Fruit fly (Drosophila melanogaster) S2 (cell line): ENCODE measurements around the gene CG7394.
"Not testable (repeated sequence)": the region's sequence is repeated elsewhere in the genome, so short reads cannot be mapped to it uniquely, and the experiment has no call there.

Experiments
- CG8478 ChIP-seq: fragments of >200 bp; optimal IDR thresholded peaks from 2 replicates; lab custom pipeline; 2018
- CTCF ChIP-seq, 2 experiments: fragments of >200 bp; optimal IDR thresholded peaks; 2 replicates each; lab custom pipeline; 2018

Gene CG7394

dm6 chr3L:11551949-11552348 is 9.8 kb upstream of the CG7394 start:
- TF ChIP-seq CTCF (optimal IDR thresholded peaks at IDR 0.05; lab: Kevin White, UChicago) (no peak), CG8478 (lab: Kevin White, UChicago) (no peak)

DNA sequence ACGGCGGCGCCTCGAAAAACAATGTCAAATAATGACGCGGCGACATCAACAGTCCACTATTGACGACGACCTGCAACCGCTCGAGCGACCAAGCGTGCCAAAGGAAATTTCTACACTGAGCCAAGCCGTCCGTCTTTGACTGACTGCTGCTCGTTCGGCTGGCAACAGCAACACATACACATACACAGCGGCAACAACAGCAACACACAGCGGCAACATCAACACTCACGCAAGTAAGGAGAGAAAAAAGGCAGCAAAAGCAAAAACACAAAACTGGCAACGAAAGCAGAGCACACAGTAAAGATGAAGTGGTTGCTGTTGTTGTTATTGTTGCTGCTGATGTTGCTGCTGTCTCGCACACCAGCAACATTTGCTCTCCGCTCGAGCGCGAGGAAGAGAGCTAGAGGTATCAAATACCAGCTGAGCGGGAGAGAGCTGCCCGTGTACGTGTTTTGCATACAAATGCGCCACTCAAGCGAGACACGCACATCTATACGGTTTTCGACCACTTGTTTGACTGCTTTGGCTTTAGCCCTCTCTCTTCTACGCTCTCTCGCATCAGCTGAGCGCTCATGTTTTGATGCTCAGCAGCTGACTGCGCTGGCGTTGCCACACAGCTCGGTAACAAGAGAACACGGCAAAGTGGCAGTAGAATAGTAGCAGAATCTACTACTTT is 8.7 kb upstream of the CG7394 start:
- TF ChIP-seq CTCF (optimal IDR thresholded peaks at IDR 0.05; lab: Kevin White, UChicago) = no peak
- no peak for TF ChIP-seq CG8478 (lab: Kevin White, UChicago)

DNA sequence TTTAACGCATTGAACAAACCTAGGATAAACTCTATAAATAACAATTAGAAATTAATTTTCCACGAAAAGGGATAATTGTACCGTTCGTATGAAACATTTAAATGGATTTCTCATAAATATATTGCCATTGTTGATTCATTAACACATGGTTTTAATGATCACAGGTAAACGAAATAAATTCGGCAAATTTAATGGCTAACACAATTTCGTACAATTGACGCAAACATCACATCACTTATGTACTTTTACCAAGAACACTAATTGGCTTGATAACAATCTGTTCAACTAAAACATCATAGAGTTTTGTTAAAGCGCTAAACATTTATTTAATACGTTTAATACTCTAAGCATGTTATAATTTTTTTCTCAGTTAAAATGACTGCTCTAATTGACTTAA is 8.1 kb upstream of the CG7394 start:
- no peak for TF ChIP-seq CTCF (optimal IDR thresholded peaks at IDR 0.05; lab: Kevin White, UChicago)
- no peak for TF ChIP-seq CG8478 (lab: Kevin White, UChicago)

DNA sequence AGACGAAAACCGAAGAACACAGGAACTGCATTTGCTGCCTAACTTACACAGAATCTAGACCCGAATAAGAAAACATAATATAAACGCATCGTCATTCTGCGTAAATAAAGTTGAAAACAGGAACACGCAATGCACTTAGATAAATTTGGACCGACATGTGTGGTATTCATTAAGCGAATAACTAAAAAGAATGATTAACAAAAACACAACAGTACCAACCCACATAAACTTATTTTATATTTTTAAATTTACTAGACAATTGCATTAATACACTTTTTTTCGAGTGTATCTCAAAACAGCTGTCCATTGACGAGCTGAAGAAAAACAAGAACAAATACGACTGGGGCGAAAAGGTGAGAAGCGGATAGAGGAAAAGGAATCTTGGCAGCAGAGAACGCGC is 7.5 kb upstream of the CG7394 start:
- no peak for TF ChIP-seq CG8478 (lab: Kevin White, UChicago)
- no peak for TF ChIP-seq CTCF (optimal IDR thresholded peaks at IDR 0.05; lab: Kevin White, UChicago)

DNA sequence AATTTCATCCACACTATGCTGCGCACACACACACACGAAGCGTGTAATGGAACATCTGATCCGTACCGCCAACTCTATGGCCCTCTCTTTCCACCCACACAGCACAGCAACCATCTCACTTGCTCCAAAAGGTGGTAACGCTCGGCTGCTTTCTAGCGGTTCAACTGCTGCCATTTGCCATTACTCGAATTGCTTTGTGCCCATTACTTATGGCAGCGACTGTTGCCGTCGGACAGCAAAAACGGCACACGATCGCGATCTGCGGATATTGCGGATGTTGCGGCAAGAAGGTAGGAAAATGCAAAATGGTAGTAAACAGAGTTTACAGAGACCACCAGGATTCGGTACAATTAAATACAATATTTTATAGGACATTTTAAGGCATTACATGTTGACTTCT is 7.0 kb upstream of the CG7394 start:
- TF ChIP-seq CG8478 (lab: Kevin White, UChicago) (no peak), CTCF (optimal IDR thresholded peaks at IDR 0.05; lab: Kevin White, UChicago) (peak in 1 of 2 experiments; percentile 15)

- TF ChIP-seq CG8478 (lab: Kevin White, UChicago) (no peak), CTCF (optimal IDR thresholded peaks at IDR 0.05; lab: Kevin White, UChicago) (no peak)
These were observed 5.9 kb upstream of the CG7394 start for dm6 chr3L:11555662-11556460.

DNA sequence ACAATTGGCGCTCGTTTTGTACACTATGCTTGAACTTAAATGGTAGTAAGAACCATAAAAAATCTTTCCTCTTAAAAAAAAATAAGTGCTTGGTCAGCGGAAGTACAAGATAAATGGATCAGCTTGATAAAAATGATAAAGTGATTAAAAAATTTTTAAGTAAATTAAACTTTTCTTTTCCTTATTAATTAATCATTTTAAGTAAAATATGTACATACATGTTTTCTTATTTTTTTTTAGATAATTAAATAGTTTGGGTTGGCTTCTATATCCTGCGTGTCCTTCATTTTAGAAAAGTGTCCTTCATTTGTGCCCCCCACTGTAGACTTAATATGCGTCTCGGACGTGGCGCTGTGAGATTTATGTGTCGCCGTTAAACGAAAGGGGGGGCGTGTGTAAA is 5.2 kb upstream of the CG7394 start:
- no peak for TF ChIP-seq CTCF (optimal IDR thresholded peaks at IDR 0.05; lab: Kevin White, UChicago)
- TF ChIP-seq CG8478 (lab: Kevin White, UChicago) = no peak

dm6 chr3L:11557209-11557608 is 4.6 kb upstream of the CG7394 start:
- TF ChIP-seq CG8478 (lab: Kevin White, UChicago) (no peak), CTCF (optimal IDR thresholded peaks at IDR 0.05; lab: Kevin White, UChicago) (no peak)

DNA sequence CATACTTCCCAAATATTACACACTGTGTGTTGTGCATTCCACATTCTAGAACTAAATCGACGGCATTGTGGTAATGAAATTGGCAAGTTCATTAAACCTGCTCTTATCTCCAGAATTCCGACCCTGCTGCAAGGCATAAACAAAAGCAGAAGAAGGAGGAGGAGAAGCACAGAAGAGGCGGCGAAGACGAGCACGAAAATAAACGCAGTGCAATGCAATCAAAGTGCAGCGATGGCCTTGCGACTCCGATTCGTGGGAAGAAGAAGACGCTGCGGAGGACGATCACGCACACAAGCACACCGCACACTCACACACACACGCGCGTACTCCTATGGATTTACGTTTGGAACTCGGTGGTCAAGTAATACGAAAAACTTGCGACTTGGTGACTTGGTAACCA is 911 bp upstream of the CG7394 start:
- TF ChIP-seq CTCF (optimal IDR thresholded peaks at IDR 0.05; lab: Kevin White, UChicago) (no peak), CG8478 (lab: Kevin White, UChicago) (no peak)

DNA sequence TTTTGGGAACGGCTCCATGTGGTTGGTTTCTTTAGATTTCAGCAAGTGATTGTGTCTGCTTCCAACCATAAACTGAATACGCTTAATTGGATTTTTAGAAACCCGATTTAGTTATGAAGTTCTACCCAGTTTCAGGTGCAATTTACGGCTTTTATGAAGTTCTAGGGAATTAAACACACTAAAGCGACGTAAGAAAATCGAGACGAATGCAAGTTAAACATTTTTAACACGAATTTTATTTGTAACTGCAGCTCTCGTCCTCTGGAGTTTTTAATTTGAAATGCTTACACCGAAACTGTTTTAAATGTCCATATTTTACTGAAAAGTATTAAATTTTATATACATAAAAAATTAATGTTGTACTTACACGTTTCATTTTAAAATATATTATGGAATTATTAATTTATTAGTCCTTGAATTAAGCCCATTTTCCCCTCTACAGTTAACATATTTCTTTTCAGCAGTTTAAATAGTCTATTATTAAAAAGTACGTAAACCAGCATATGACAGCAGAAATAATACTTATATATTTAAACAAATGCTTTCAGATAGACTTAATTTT is 2.3 kb downstream of the CG7394 start, which contains the start of the genes CG46412 and CG33267:
TSS of gene CG46412 (minus strand) at position 101 of the 562 bp plus-strand sequence.
TSS of gene CG33267 (plus strand) at position 512 of the 562 bp plus-strand sequence.
- TF ChIP-seq CG8478 (lab: Kevin White, UChicago) (no peak), CTCF (optimal IDR thresholded peaks at IDR 0.05; lab: Kevin White, UChicago) (no peak)

dm6 chr3L:11574563-11574962 is 12.8 kb downstream of the CG7394 start, which contains the start of gene CG33490:
CG33490 (minus strand) TSS chr3L:11574663.
- TF ChIP-seq CTCF (optimal IDR thresholded peaks at IDR 0.05; lab: Kevin White, UChicago) = no peak
- no peak for TF ChIP-seq CG8478 (lab: Kevin White, UChicago)

DNA sequence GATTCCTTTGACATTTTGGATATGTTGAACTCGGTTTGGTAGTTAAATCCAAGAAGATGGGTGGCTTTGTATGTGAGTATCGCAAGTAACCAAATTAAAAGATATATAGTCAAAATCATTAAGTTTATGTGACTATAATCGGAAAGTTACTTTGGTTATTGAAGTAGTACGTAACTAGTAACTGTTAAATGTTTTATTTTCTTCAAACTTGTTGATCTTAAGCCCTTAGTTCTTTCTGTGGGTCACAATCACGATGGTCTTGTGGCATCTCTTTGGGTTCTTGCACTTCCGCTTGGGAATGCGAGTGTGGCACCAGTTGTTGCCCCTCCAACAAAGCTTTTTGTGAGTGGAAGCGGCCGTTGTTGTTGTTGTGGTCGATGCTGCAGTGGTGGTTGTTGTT is 15.1 kb downstream of the CG7394 start, which contains the start of gene CG33489:
TSS of gene CG33489 (minus strand) at position 101 of the 400 bp plus-strand sequence.
- not testable (repeated sequence) for TF ChIP-seq CG8478 (lab: Kevin White, UChicago); CTCF (optimal IDR thresholded peaks at IDR 0.05; lab: Kevin White, UChicago)

DNA sequence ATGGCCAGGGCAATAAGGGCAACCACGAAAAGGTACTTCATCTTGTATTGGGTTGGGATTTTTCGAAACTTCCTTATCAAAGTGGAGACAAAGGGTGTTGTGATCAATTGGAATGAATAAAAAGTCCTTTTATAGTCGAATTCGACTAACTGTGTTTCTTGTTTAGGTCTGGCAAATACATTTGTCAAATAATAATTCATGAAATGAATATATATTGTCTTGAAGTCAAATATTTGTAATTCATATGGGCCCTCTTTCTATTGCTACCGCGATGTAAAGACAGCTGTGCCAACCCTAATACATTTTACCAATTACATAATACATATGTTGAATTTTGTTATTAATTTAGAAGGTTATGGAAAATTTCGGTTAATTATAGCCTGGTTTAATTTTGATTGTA is 15.6 kb downstream of the CG7394 start, which contains the start of gene CG33271:
TSS of gene CG33271 (minus strand) at position 101 of the 400 bp plus-strand sequence.
- TF ChIP-seq CG8478 (lab: Kevin White, UChicago) (no peak), CTCF (optimal IDR thresholded peaks at IDR 0.05; lab: Kevin White, UChicago) (no peak)

- TF ChIP-seq CG8478 (lab: Kevin White, UChicago) (no peak), CTCF (optimal IDR thresholded peaks at IDR 0.05; lab: Kevin White, UChicago) (no peak)
These were observed 16.4 kb downstream of the CG7394 start, which contains the start of gene CG33270 for dm6 chr3L:11578211-11578673. CG33270 (minus strand) TSS chr3L:11578623.
